Fruit fly (Drosophila melanogaster) whole organism, embryonic: ENCODE results near the gene CG43346.

Experiments used
- BEAF-32 ChIP-seq: fragments of 200-800 bp; sonication (Bioruptor generic); optimal IDR thresholded peaks from 3 replicates; lab custom pipeline; 2017; ENCODE audit warnings: missing biosample characterization, missing genetic modification characterization, mild to moderate bottlenecking, moderate library complexity, missing genetic modification reagents
- CG10267 ChIP-seq: fragments of 200-800 bp; sonication (Bioruptor generic); optimal IDR thresholded peaks from 2 replicates; lab custom pipeline; 2018; ENCODE audit warnings: missing biosample characterization, mild to moderate bottlenecking, missing genetic modification characterization, moderate library complexity
- CG10979 ChIP-seq: fragments of 200-800 bp; sonication (Bioruptor generic); optimal IDR thresholded peaks from 2 replicates; lab custom pipeline; 2018; ENCODE audit warnings: missing biosample characterization, mild to moderate bottlenecking, missing genetic modification characterization, moderate library complexity
- CG12071 ChIP-seq: fragments of 200-800 bp; sonication (Bioruptor generic); optimal IDR thresholded peaks from 3 replicates; lab custom pipeline; 2018; ENCODE audit warnings: missing biosample characterization, mild to moderate bottlenecking, missing genetic modification characterization
- CG12769 ChIP-seq: fragments of 200-800 bp; sonication (Bioruptor generic); optimal IDR thresholded peaks from 2 replicates; lab custom pipeline; 2019; ENCODE audit warnings: missing biosample characterization, mild to moderate bottlenecking, missing genetic modification characterization, moderate library complexity
- CG13287 ChIP-seq: fragments of 200-800 bp; sonication (Bioruptor generic); IDR thresholded peaks from 2 replicates; pipeline ENCODE4 v1.3.6; 2022; ENCODE audit warnings: missing biosample characterization, missing genetic modification characterization; ENCODE audit not compliant: partially characterized antibody
- CG13894 ChIP-seq: fragments of 200-800 bp; sonication (Bioruptor generic); optimal IDR thresholded peaks from 3 replicates; lab custom pipeline; 2018; ENCODE audit warnings: missing biosample characterization, mild to moderate bottlenecking, missing genetic modification characterization, moderate library complexity
- CG14050 ChIP-seq: fragments of 200-800 bp; sonication (Bioruptor generic); IDR thresholded peaks from 3 replicates; pipeline ENCODE4 v1.3.6; 2022; ENCODE audit warnings: missing biosample characterization, missing genetic modification characterization
- CG15514 ChIP-seq: fragments of 200-800 bp; sonication (Bioruptor generic); optimal IDR thresholded peaks from 3 replicates; lab custom pipeline; 2017; ENCODE audit warnings: missing biosample characterization, missing genetic modification characterization, mild to moderate bottlenecking, moderate library complexity, missing genetic modification reagents
- CG15601 ChIP-seq: fragments of 200-800 bp; sonication (Bioruptor generic); optimal IDR thresholded peaks from 3 replicates; lab custom pipeline; 2019; ENCODE audit warnings: missing biosample characterization, mild to moderate bottlenecking, missing genetic modification characterization, moderate library complexity
- CG1603 ChIP-seq: fragments of 200-800 bp; sonication (Bioruptor generic); optimal IDR thresholded peaks from 2 replicates; lab custom pipeline; 2019; ENCODE audit warnings: missing biosample characterization, mild to moderate bottlenecking, missing genetic modification characterization, moderate library complexity
- CG17912 ChIP-seq: fragments of 200-800 bp; sonication (Bioruptor generic); optimal IDR thresholded peaks from 2 replicates; lab custom pipeline; 2018; ENCODE audit warnings: missing biosample characterization, mild to moderate bottlenecking, missing genetic modification characterization
- CG2116 ChIP-seq: fragments of 200-800 bp; sonication (Bioruptor generic); optimal IDR thresholded peaks from 3 replicates; lab custom pipeline; 2018; ENCODE audit warnings: missing biosample characterization, mild to moderate bottlenecking, missing genetic modification characterization
- CG2712 ChIP-seq: fragments of 200-800 bp; optimal IDR thresholded peaks from 3 replicates; lab custom pipeline; 2019; ENCODE audit warnings: missing biosample characterization, mild to moderate bottlenecking, missing genetic modification characterization, moderate library complexity
- CG30020 ChIP-seq: fragments of 200-800 bp; optimal IDR thresholded peaks from 2 replicates; lab custom pipeline; 2019; ENCODE audit warnings: missing biosample characterization, mild to moderate bottlenecking, missing genetic modification characterization, moderate library complexity
- CG31224 ChIP-seq: fragments of 200-800 bp; sonication (Bioruptor generic); IDR thresholded peaks from 2 replicates; pipeline ENCODE4 v1.3.6; 2022; ENCODE audit warnings: missing biosample characterization, missing genetic modification characterization
- CG34376 ChIP-seq: fragments of 200-800 bp; sonication (Bioruptor generic); optimal IDR thresholded peaks from 2 replicates; lab custom pipeline; 2018; ENCODE audit warnings: missing biosample characterization, mild to moderate bottlenecking, missing genetic modification characterization
- CG3847 ChIP-seq: fragments of 200-800 bp; sonication (Bioruptor generic); IDR thresholded peaks from 2 replicates; pipeline ENCODE4 v1.3.6; 2022; ENCODE audit warnings: missing biosample characterization, missing genetic modification characterization
- CG3995 ChIP-seq: fragments of 200-800 bp; sonication (Bioruptor generic); optimal IDR thresholded peaks from 3 replicates; lab custom pipeline; 2016; ENCODE audit warnings: missing biosample characterization, missing genetic modification characterization
- CG4617 ChIP-seq: fragments of 200-800 bp; sonication (Bioruptor generic); optimal IDR thresholded peaks from 3 replicates; lab custom pipeline; 2016; ENCODE audit warnings: missing biosample characterization, missing genetic modification characterization, borderline replicate concordance
- CG7928 ChIP-seq: fragments of 200-800 bp; sonication (Bioruptor generic); optimal IDR thresholded peaks from 2 replicates; lab custom pipeline; 2017; ENCODE audit warnings: missing biosample characterization, mild to moderate bottlenecking, missing genetic modification characterization
- CG9437 ChIP-seq: fragments of 200-800 bp; sonication (Bioruptor generic); optimal IDR thresholded peaks from 2 replicates; lab custom pipeline; 2018; ENCODE audit warnings: missing biosample characterization, mild to moderate bottlenecking, missing genetic modification characterization
- Dfd ChIP-seq, 2 experiments: fragments of >200 bp; optimal IDR thresholded peaks; 2 replicates each; lab custom pipeline; 2017; ENCODE audit warnings: missing biosample characterization in 2 of 2, missing genetic modification characterization in 2 of 2
- Dp ChIP-seq: fragments of 200-800 bp; sonication (Bioruptor generic); optimal IDR thresholded peaks from 2 replicates; lab custom pipeline; 2018; ENCODE audit warnings: missing biosample characterization, mild to moderate bottlenecking, missing genetic modification characterization, moderate library complexity
- Ets97D ChIP-seq: fragments of 200-800 bp; sonication (Bioruptor generic); optimal IDR thresholded peaks from 3 replicates; lab custom pipeline; 2016; ENCODE audit warnings: missing biosample characterization, missing genetic modification characterization
- Gug ChIP-seq: fragments of 200-800 bp; sonication (Bioruptor generic); IDR thresholded peaks from 4 replicates; pipeline ENCODE4 v1.3.6; 2022; ENCODE audit warnings: missing biosample characterization, missing genetic modification characterization
- MESR4 ChIP-seq: fragments of 200-800 bp; sonication (Bioruptor generic); optimal IDR thresholded peaks from 2 replicates; lab custom pipeline; 2018; ENCODE audit warnings: missing biosample characterization, mild to moderate bottlenecking, missing genetic modification characterization, moderate library complexity
- Myb ChIP-seq: fragments of 200-800 bp; sonication (Bioruptor generic); optimal IDR thresholded peaks from 2 replicates; lab custom pipeline; 2016; ENCODE audit warnings: missing biosample characterization, missing genetic modification characterization
- NFAT ChIP-seq: fragments of 200-800 bp; sonication (Bioruptor generic); IDR thresholded peaks from 2 replicates; pipeline ENCODE4 v1.3.6; 2022; ENCODE audit warnings: missing biosample characterization, missing genetic modification characterization
- Rfx ChIP-seq: fragments of 200-800 bp; sonication (Bioruptor generic); IDR thresholded peaks from 2 replicates; pipeline ENCODE4 v1.3.6; 2022; ENCODE audit warnings: missing biosample characterization, missing genetic modification characterization
- Sry-δ ChIP-seq: fragments of 200-800 bp; sonication (Bioruptor generic); optimal IDR thresholded peaks from 2 replicates; lab custom pipeline; 2016; ENCODE audit warnings: missing biosample characterization, missing genetic modification characterization
- Vsx1 ChIP-seq: fragments of 200-800 bp; sonication (Bioruptor generic); optimal IDR thresholded peaks from 2 replicates; lab custom pipeline; 2017; ENCODE audit warnings: missing biosample characterization, mild to moderate bottlenecking, missing genetic modification characterization, missing genetic modification reagents
- crp ChIP-seq, 2 experiments: fragments of 200-800 bp; sonication (Bioruptor generic); optimal IDR thresholded peaks; 2 replicates in 1 of 2; 3 replicates in 1 of 2; lab custom pipeline; 2017; ENCODE audit warnings: missing biosample characterization in 2 of 2, missing genetic modification characterization in 2 of 2, mild to moderate bottlenecking in 1 of 2, moderate library complexity in 1 of 2
- gfzf ChIP-seq: fragments of 200-800 bp; sonication (Bioruptor generic); optimal IDR thresholded peaks from 2 replicates; lab custom pipeline; 2016; ENCODE audit warnings: missing biosample characterization, mild to moderate bottlenecking, missing genetic modification characterization, moderate library complexity
- hbn ChIP-seq: fragments of 200-800 bp; sonication (Bioruptor generic); IDR thresholded peaks from 2 replicates; pipeline ENCODE4 v1.3.6; 2022; ENCODE audit warnings: missing biosample characterization, missing genetic modification characterization; ENCODE audit not compliant: partially characterized antibody
- insv ChIP-seq, 2 experiments: fragments of 200-800 bp; sonication (Bioruptor generic); optimal IDR thresholded peaks; 3 replicates each; lab custom pipeline; 2016 to 2018; ENCODE audit warnings: missing biosample characterization in 2 of 2, missing genetic modification characterization in 2 of 2
- kni ChIP-seq: fragments of 200-800 bp; sonication (Bioruptor generic); optimal IDR thresholded peaks from 3 replicates; lab custom pipeline; 2017; ENCODE audit warnings: mild to moderate bottlenecking, missing biosample characterization, missing genetic modification reagents, missing genetic modification characterization
- nmo ChIP-seq: fragments of 200-800 bp; sonication (Bioruptor generic); optimal IDR thresholded peaks from 2 replicates; lab custom pipeline; 2018; ENCODE audit warnings: missing biosample characterization, mild to moderate bottlenecking, missing genetic modification characterization, moderate library complexity
- p53 ChIP-seq: fragments of 200-800 bp; sonication (Bioruptor generic); optimal IDR thresholded peaks from 2 replicates; lab custom pipeline; 2016; ENCODE audit warnings: missing biosample characterization, missing genetic modification characterization
- pfk ChIP-seq: fragments of 200-800 bp; sonication (Bioruptor generic); optimal IDR thresholded peaks from 2 replicates; lab custom pipeline; 2018; ENCODE audit warnings: missing biosample characterization, mild to moderate bottlenecking, missing genetic modification characterization, moderate library complexity
- phol ChIP-seq: fragments of 200-800 bp; sonication (Bioruptor generic); optimal IDR thresholded peaks from 3 replicates; lab custom pipeline; 2018; ENCODE audit warnings: missing biosample characterization, mild to moderate bottlenecking, missing genetic modification characterization, moderate library complexity
- pros ChIP-seq: fragments of 200-800 bp; sonication (Bioruptor generic); optimal IDR thresholded peaks from 3 replicates; lab custom pipeline; 2019; ENCODE audit warnings: missing biosample characterization, mild to moderate bottlenecking, missing genetic modification characterization, moderate library complexity
- pzg ChIP-seq: fragments of 200-800 bp; sonication (Bioruptor generic); optimal IDR thresholded peaks from 3 replicates; lab custom pipeline; 2018; ENCODE audit warnings: missing biosample characterization, mild to moderate bottlenecking, missing genetic modification characterization, moderate library complexity
- row ChIP-seq: fragments of 200-800 bp; sonication (Bioruptor generic); IDR thresholded peaks from 3 replicates; pipeline ENCODE4 v1.3.6; 2022; ENCODE audit warnings: missing biosample characterization, missing genetic modification characterization
- sim ChIP-seq: fragments of 200-800 bp; sonication (Bioruptor generic); IDR thresholded peaks from 2 replicates; pipeline ENCODE4 v1.3.6; 2022; ENCODE audit warnings: missing biosample characterization, missing genetic modification characterization
- sna ChIP-seq: fragments of 200-800 bp; sonication (Bioruptor generic); IDR thresholded peaks from 2 replicates; pipeline ENCODE4 v1.3.6; 2022; ENCODE audit warnings: missing biosample characterization, missing genetic modification characterization; ENCODE audit not compliant: partially characterized antibody
- sug ChIP-seq: fragments of 200-800 bp; optimal IDR thresholded peaks from 2 replicates; lab custom pipeline; 2019; ENCODE audit warnings: missing biosample characterization, mild to moderate bottlenecking, missing genetic modification characterization, moderate library complexity
- trem ChIP-seq: fragments of 200-800 bp; optimal IDR thresholded peaks from 3 replicates; lab custom pipeline; 2019; ENCODE audit warnings: missing biosample characterization, mild to moderate bottlenecking, missing genetic modification characterization, moderate library complexity
- usp ChIP-seq: fragments of >200 bp; optimal IDR thresholded peaks from 2 replicates; lab custom pipeline; 2017; ENCODE audit warnings: missing biosample characterization, missing genetic modification characterization

The CG43346 gene

DNA sequence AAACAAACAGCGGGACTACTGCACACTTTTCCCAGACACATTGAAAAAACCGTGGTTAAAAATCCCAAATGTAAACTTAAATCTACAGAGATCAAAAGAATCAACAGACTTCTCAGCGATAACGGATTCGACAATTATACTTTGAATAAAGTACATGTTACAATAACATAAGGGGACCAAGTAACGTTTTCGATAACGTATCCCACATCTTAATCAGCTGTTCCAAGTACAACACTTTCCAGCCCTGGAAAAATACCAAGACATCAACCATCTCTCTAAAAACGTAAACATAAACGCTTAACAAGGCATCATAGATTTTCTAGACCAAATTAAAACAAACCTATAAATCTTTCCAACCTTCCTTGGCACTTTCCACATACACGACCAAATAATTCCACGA is 14.5 kb downstream of the CG43346 start:
- TF ChIP-seq CG34376 (GFP tag; lab: Kevin White, UChicago) (peak; percentile 14), CG10979 (tag; lab: Kevin White, UChicago) (peak; percentile 27), sna (0 out of 2 replicates have a peak, but pooled peaks have one; percentile 16), NFAT (GFP tag; lab: Robert Waterston, UW) (no peak), CG15514 (GFP tag; lab: Kevin White, UChicago) (peak; percentile 41), pzg (GFP tag; lab: Kevin White, UChicago) (peak; percentile 79), pros (GFP tag; lab: Kevin White, UChicago) (peak; percentile 61), usp (GFP tag; lab: Kevin White, UChicago) (no peak), CG13287 (GFP tag; lab: Robert Waterston, UW) (peak; percentile 62), sug (tag; lab: Kevin White, UChicago) (peak; percentile 23), CG12071 (no peak), CG7928 (GFP tag; lab: Kevin White, UChicago) (peak; percentile 94), CG13894 (tag; lab: Kevin White, UChicago) (peak; percentile 80), sim (no peak), Sry-δ (peak; percentile 42), CG12769 (tag; lab: Kevin White, UChicago) (peak; percentile 14), p53 (no peak), CG30020 (tag; lab: Kevin White, UChicago) (peak; percentile 26), CG14050 (no peak), CG31224 (GFP tag; lab: Robert Waterston, UW) (no peak), CG10267 (tag; lab: Kevin White, UChicago) (peak; percentile 23), BEAF-32 (GFP tag; lab: Kevin White, UChicago) (peak; percentile 29), CG17912 (GFP tag; lab: Kevin White, UChicago) (no peak), crp (GFP tag; optimal IDR thresholded peaks at IDR 0.05; lab: Kevin White, UChicago) (peak; percentile 43 to 95), CG2712 (tag; lab: Kevin White, UChicago) (peak; percentile 0), phol (peak; percentile 13), CG2116 (GFP tag; lab: Kevin White, UChicago) (peak; percentile 58), row (GFP tag; lab: Robert Waterston, UW) (0 out of 3 replicates have a peak, but pooled peaks have one; percentile 34), Dfd (GFP tag; optimal IDR thresholded peaks at IDR 0.05; lab: Kevin White, UChicago) (no peak), CG1603 (tag; lab: Kevin White, UChicago) (peak; percentile 43), Rfx (no peak), trem (tag; lab: Kevin White, UChicago) (peak; percentile 41), Myb (peak; percentile 78), Gug (GFP tag; lab: Robert Waterston, UW) (no peak), gfzf (GFP tag; lab: Kevin White, UChicago) (peak; percentile 55), Vsx1 (GFP tag; lab: Kevin White, UChicago) (no peak), pfk (GFP tag; lab: Kevin White, UChicago) (peak; percentile 0), nmo (GFP tag; lab: Kevin White, UChicago) (peak; percentile 23), Ets97D (GFP tag; lab: Kevin White, UChicago) (peak; percentile 27), CG15601 (tag; lab: Kevin White, UChicago) (peak; percentile 14), hbn (GFP tag; lab: Robert Waterston, UW) (peak; percentile 18; the same call in 1 of the 2 replicates), insv (GFP tag; optimal IDR thresholded peaks at IDR 0.05; lab: Kevin White, UChicago) (no peak), CG4617 (GFP tag; lab: Kevin White, UChicago) (peak; percentile 6), CG3847 (GFP tag; lab: Robert Waterston, UW) (no peak), MESR4 (GFP tag; lab: Kevin White, UChicago) (peak; percentile 21), CG3995 (GFP tag; lab: Kevin White, UChicago) (peak; percentile 94), kni (GFP tag; lab: Kevin White, UChicago) (peak; percentile 37), Dp (GFP tag; lab: Kevin White, UChicago) (peak; percentile 41), CG9437 (GFP tag; lab: Kevin White, UChicago) (peak; percentile 99)
